Fruit fly (Drosophila melanogaster) whole organism, adult: ENCODE data around the gene Jon74E.

ENCODE experiments used
- CG11617 ChIP-seq: fragments of 200-800 bp; sonication (Bioruptor generic); optimal IDR thresholded peaks from 2 replicates; lab custom pipeline; 2017; ENCODE audit warnings: mild to moderate bottlenecking, missing biosample characterization, missing genetic modification reagents, missing genetic modification characterization
- CG12768 ChIP-seq: fragments of 200-800 bp; sonication (Bioruptor generic); optimal IDR thresholded peaks from 2 replicates; lab custom pipeline; 2017; ENCODE audit warnings: missing biosample characterization, missing genetic modification characterization, mild to moderate bottlenecking, moderate library complexity, missing genetic modification reagents
- CG14711 ChIP-seq: fragments of 200-800 bp; sonication (Bioruptor generic); optimal IDR thresholded peaks from 2 replicates; lab custom pipeline; 2018; ENCODE audit warnings: missing biosample characterization, mild to moderate bottlenecking, missing genetic modification characterization, moderate library complexity
- CG1620 ChIP-seq: fragments of 200-800 bp; sonication (Bioruptor generic); optimal IDR thresholded peaks from 2 replicates; lab custom pipeline; 2016; ENCODE audit warnings: missing biosample characterization, missing genetic modification characterization
- CG33017 ChIP-seq: fragments of 200-800 bp; sonication (Bioruptor generic); optimal IDR thresholded peaks from 2 replicates; lab custom pipeline; 2018; ENCODE audit warnings: missing biosample characterization, mild to moderate bottlenecking, missing genetic modification characterization, moderate library complexity
- CG5204 ChIP-seq: fragments of 200-800 bp; sonication (Bioruptor generic); optimal IDR thresholded peaks from 2 replicates; lab custom pipeline; 2016; ENCODE audit warnings: missing biosample characterization, missing genetic modification characterization
- CG7045 ChIP-seq: fragments of 200-800 bp; sonication (Bioruptor generic); optimal IDR thresholded peaks from 2 replicates; lab custom pipeline; 2017; ENCODE audit warnings: missing biosample characterization, mild to moderate bottlenecking, missing genetic modification characterization
- CG7101 ChIP-seq: fragments of 200-800 bp; sonication (Bioruptor generic); optimal IDR thresholded peaks from 2 replicates; lab custom pipeline; 2018; ENCODE audit warnings: missing biosample characterization, mild to moderate bottlenecking, missing genetic modification characterization, moderate library complexity
- Clk ChIP-seq: fragments of 200-800 bp; sonication (Bioruptor generic); optimal IDR thresholded peaks from 2 replicates; lab custom pipeline; 2017; ENCODE audit warnings: missing biosample characterization, missing genetic modification characterization
- Crg-1 ChIP-seq: fragments of 200-800 bp; sonication (Bioruptor generic); optimal IDR thresholded peaks from 2 replicates; lab custom pipeline; 2016; ENCODE audit warnings: missing biosample characterization, missing genetic modification characterization
- Hr96 ChIP-seq: fragments of 200-800 bp; sonication (Bioruptor generic); optimal IDR thresholded peaks from 2 replicates; lab custom pipeline; 2016; ENCODE audit warnings: missing biosample characterization, missing genetic modification characterization
- Mnt ChIP-seq: fragments of 200-800 bp; sonication (Bioruptor generic); optimal IDR thresholded peaks from 2 replicates; lab custom pipeline; 2016; ENCODE audit warnings: missing biosample characterization, mild to moderate bottlenecking, missing genetic modification characterization
- bab1 ChIP-seq: fragments of 200-800 bp; sonication (Bioruptor generic); optimal IDR thresholded peaks from 3 replicates; lab custom pipeline; 2019; ENCODE audit warnings: missing biosample characterization, mild to moderate bottlenecking, missing genetic modification characterization, moderate library complexity
- cic ChIP-seq: fragments of 200-800 bp; sonication (Bioruptor generic); optimal IDR thresholded peaks from 2 replicates; lab custom pipeline; 2017; ENCODE audit warnings: missing biosample characterization, mild to moderate bottlenecking, missing genetic modification characterization, moderate library complexity
- cnc ChIP-seq, 2 experiments: fragments of >200 bp; optimal IDR thresholded peaks; 2 replicates each; lab custom pipeline; 2017
- kay ChIP-seq: fragments of 200-800 bp; sonication (Bioruptor generic); peaks from one replicate; lab custom pipeline; 2016; ENCODE audit warnings: missing biosample characterization, missing genetic modification characterization, borderline replicate concordance
- ovo ChIP-seq: fragments of 200-800 bp; sonication (Bioruptor generic); optimal IDR thresholded peaks from 2 replicates; lab custom pipeline; 2016; ENCODE audit warnings: missing biosample characterization, missing genetic modification characterization
- pad ChIP-seq: fragments of 200-800 bp; sonication (Bioruptor generic); optimal IDR thresholded peaks from 3 replicates; lab custom pipeline; 2017; ENCODE audit warnings: missing biosample characterization, missing genetic modification characterization, mild to moderate bottlenecking, moderate library complexity, missing genetic modification reagents
- tj ChIP-seq: fragments of 200-800 bp; sonication (Bioruptor generic); optimal IDR thresholded peaks from 3 replicates; lab custom pipeline; 2017; ENCODE audit warnings: missing biosample characterization, mild to moderate bottlenecking, missing genetic modification characterization, moderate library complexity
- toe ChIP-seq: fragments of 200-800 bp; sonication (Bioruptor generic); optimal IDR thresholded peaks from 2 replicates; lab custom pipeline; 2016; ENCODE audit warnings: missing biosample characterization, missing genetic modification characterization

Gene Jon74E

dm6 chr3L:17573823-17574222 lies 24.9 kb upstream of the Jon74E start:
- TF ChIP-seq kay (GFP tag; lab: Kevin White, UChicago) (peak; percentile 23), cic (GFP tag; lab: Kevin White, UChicago) (peak; percentile 81), Mnt (peak; percentile 35), toe (GFP tag; lab: Kevin White, UChicago) (no peak), CG12768 (peak; percentile 56), ovo (GFP tag; lab: Kevin White, UChicago) (peak; percentile 0), CG7045 (no peak), tj (peak; percentile 62), CG7101 (peak; percentile 3), pad (GFP tag; lab: Kevin White, UChicago) (peak; percentile 52)

dm6 chr3L:17572090-17572489 lies 23.2 kb upstream of the Jon74E start:
- TF ChIP-seq CG1620 (GFP tag; lab: Kevin White, UChicago): no peak
- TF ChIP-seq Hr96: no peak
- peak; percentile 34 for TF ChIP-seq cic (GFP tag; lab: Kevin White, UChicago)
- TF ChIP-seq cnc (optimal IDR thresholded peaks at IDR 0.05; lab: Kevin White, UChicago): no peak
- no peak for TF ChIP-seq bab1 (GFP tag; lab: Kevin White, UChicago)
- TF ChIP-seq toe (GFP tag; lab: Kevin White, UChicago): no peak
- TF ChIP-seq CG33017 (tag; lab: Kevin White, UChicago): no peak
- TF ChIP-seq CG12768: peak; percentile 30
- no peak for TF ChIP-seq CG5204 (GFP tag; lab: Kevin White, UChicago)
- TF ChIP-seq CG14711 (tag; lab: Kevin White, UChicago): no peak
- TF ChIP-seq kay (GFP tag; lab: Kevin White, UChicago): no peak
- TF ChIP-seq tj: peak; percentile 21
- no peak for TF ChIP-seq Clk (GFP tag; lab: Kevin White, UChicago)
- peak; percentile 7 for TF ChIP-seq CG7045
- TF ChIP-seq Mnt: no peak
- no peak for TF ChIP-seq pad (GFP tag; lab: Kevin White, UChicago)
- no peak for TF ChIP-seq ovo (GFP tag; lab: Kevin White, UChicago)
- no peak for TF ChIP-seq Crg-1 (GFP tag; lab: Kevin White, UChicago)
- no peak for TF ChIP-seq CG11617 (GFP tag; lab: Kevin White, UChicago)
- TF ChIP-seq CG7101: no peak

- TF ChIP-seq tj (peak; percentile 37), cnc (optimal IDR thresholded peaks at IDR 0.05; lab: Kevin White, UChicago) (no peak), kay (GFP tag; lab: Kevin White, UChicago) (peak; percentile 83), Mnt (no peak)
Observed at dm6 chr3L:17570547-17570873, 21.6 kb upstream of the Jon74E start.

DNA sequence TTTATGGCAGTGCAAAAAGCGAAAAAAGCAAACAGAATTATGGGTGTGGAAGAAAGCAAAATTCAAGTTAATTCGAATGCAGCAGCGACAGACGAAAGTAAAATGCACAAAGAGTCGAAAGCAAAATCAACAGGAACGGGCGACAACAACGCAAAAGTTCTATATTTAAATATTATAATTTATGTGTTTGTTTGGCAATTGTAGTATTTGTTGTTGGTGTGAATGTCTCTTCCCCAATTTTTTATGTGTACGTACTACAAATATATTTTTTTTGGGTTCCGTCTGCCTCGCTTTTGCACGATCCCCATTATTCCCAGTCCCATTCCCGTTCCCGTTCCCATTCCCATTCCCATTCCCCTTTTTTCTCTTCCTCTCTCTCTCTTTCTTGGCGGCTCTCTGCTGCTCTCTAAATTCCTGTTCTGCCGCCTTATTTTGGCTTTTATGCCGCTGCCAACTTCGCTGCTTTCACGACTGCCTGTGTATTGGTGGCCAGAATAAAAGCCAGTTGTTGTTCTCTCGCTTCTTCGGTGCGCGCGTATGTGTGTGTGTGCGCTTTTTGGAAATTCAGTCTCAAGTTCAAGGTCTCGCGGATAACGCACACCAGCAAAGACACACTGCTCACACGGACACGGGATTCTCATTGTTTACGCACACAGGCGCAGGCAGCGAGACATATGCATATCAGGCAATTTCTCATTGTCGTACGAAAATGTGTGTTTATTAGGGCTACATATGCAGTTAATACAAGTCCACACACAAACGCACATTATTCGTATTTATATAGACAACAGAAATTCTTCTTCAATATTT lies 21.0 kb upstream of the Jon74E start:
- no peak for TF ChIP-seq Crg-1 (GFP tag; lab: Kevin White, UChicago)
- peak; percentile 86 for TF ChIP-seq tj
- no peak for TF ChIP-seq CG1620 (GFP tag; lab: Kevin White, UChicago)
- TF ChIP-seq CG11617 (GFP tag; lab: Kevin White, UChicago): no peak
- no peak for TF ChIP-seq CG7101
- no peak for TF ChIP-seq Clk (GFP tag; lab: Kevin White, UChicago)
- TF ChIP-seq pad (GFP tag; lab: Kevin White, UChicago): peak; percentile 43
- TF ChIP-seq CG33017 (tag; lab: Kevin White, UChicago): no peak
- no peak for TF ChIP-seq kay (GFP tag; lab: Kevin White, UChicago)
- TF ChIP-seq cnc (optimal IDR thresholded peaks at IDR 0.05; lab: Kevin White, UChicago): no peak
- TF ChIP-seq Hr96: no peak
- no peak for TF ChIP-seq ovo (GFP tag; lab: Kevin White, UChicago)
- TF ChIP-seq cic (GFP tag; lab: Kevin White, UChicago): no peak
- no peak for TF ChIP-seq CG5204 (GFP tag; lab: Kevin White, UChicago)
- no peak for TF ChIP-seq toe (GFP tag; lab: Kevin White, UChicago)
- TF ChIP-seq CG7045: no peak
- TF ChIP-seq CG12768: peak; percentile 51
- no peak for TF ChIP-seq CG14711 (tag; lab: Kevin White, UChicago)
- no peak for TF ChIP-seq bab1 (GFP tag; lab: Kevin White, UChicago)
- no peak for TF ChIP-seq Mnt

DNA sequence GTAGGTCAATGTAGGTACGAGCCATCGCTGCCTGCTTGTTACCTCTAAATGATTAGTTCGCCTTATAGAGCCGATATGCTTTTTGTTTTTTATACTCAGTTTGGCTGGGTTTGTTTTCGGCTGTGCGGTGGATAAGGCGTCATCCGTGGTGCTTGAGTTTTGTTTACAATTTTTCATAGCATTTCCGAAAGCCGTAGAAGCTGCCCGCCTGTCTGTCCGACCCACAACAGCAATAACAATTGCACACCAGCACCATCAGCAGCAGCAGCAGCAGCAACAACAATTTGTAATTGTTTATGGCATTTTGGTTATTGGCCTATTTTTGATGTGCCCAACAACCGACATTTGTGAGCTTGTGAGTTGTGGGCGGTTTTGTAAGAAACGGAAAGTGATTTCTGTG lies 19.8 kb upstream of the Jon74E start:
- TF ChIP-seq CG7101 (no peak), tj (no peak), cnc (optimal IDR thresholded peaks at IDR 0.05; lab: Kevin White, UChicago) (no peak), bab1 (GFP tag; lab: Kevin White, UChicago) (no peak), pad (GFP tag; lab: Kevin White, UChicago) (no peak), CG1620 (GFP tag; lab: Kevin White, UChicago) (no peak), toe (GFP tag; lab: Kevin White, UChicago) (no peak), Hr96 (no peak)

dm6 chr3L:17566335-17567242 lies 17.7 kb upstream of the Jon74E start:
- TF ChIP-seq CG14711 (tag; lab: Kevin White, UChicago): peak; percentile 41
- no peak for TF ChIP-seq CG1620 (GFP tag; lab: Kevin White, UChicago)
- TF ChIP-seq CG7045: peak; percentile 62
- peak; percentile 51 for TF ChIP-seq pad (GFP tag; lab: Kevin White, UChicago)
- TF ChIP-seq tj: peak; percentile 87
- TF ChIP-seq CG12768: peak; percentile 75
- TF ChIP-seq CG5204 (GFP tag; lab: Kevin White, UChicago): no peak
- TF ChIP-seq CG11617 (GFP tag; lab: Kevin White, UChicago): peak; percentile 8
- no peak for TF ChIP-seq Clk (GFP tag; lab: Kevin White, UChicago)
- peak; percentile 19 for TF ChIP-seq cic (GFP tag; lab: Kevin White, UChicago)
- no peak for TF ChIP-seq cnc (optimal IDR thresholded peaks at IDR 0.05; lab: Kevin White, UChicago)
- peak; percentile 20 for TF ChIP-seq toe (GFP tag; lab: Kevin White, UChicago)
- peak; percentile 36 for TF ChIP-seq bab1 (GFP tag; lab: Kevin White, UChicago)
- peak; percentile 49 for TF ChIP-seq CG7101
- TF ChIP-seq ovo (GFP tag; lab: Kevin White, UChicago): no peak
- no peak for TF ChIP-seq Hr96
- TF ChIP-seq Crg-1 (GFP tag; lab: Kevin White, UChicago): no peak
- no peak for TF ChIP-seq Mnt
- peak; percentile 41 for TF ChIP-seq CG33017 (tag; lab: Kevin White, UChicago)
- TF ChIP-seq kay (GFP tag; lab: Kevin White, UChicago): peak; percentile 19
